Worm (Caenorhabditis elegans): ENCODE results near the gene sws-1.

sws-1 gene

DNA sequence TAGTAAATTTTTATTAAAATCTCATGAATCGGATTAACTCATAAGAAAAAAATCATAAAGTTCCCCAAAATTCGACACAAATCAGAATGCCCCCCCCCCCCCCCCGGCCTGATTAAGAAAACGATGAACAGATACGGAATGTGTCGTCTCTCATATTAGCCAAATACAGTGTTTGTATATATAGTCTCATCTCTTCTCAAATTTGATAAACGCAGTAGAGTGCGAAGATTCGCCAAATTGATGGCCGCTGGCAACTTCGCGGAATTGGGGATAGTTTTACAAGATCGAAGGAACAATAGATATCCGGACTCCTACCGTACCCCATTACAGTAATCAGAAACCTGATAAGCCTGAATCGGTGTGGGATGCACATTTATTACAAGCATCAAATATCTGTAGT is 43.7 kb downstream of the sws-1 start:
- TF ChIP-seq ref-1 (GFP tag; conservative IDR thresholded peaks at IDR 0.05) (no peak), flt-1 (GFP tag; IDR thresholded peaks at IDR 0.05) (no peak), cog-1 (tag; optimal IDR thresholded peaks at IDR 0.05) (no peak), T22C8.4 (GFP tag; IDR thresholded peaks at IDR 0.05) (no peak), tab-1 (GFP tag; IDR thresholded peaks at IDR 0.05) (no peak), ztf-23 (GFP tag; IDR thresholded peaks at IDR 0.05) (no peak), klf-2 (GFP tag; conservative IDR thresholded peaks at IDR 0.05) (no peak), ztf-29 (GFP tag; IDR thresholded peaks at IDR 0.05) (no peak), med-1 (GFP tag; optimal IDR thresholded peaks at IDR 0.05; ENCODE audit: insufficient read depth) (no peak)

ce11 chrV:18934539-18934938 is 46.7 kb downstream of the sws-1 start:
- TF ChIP-seq ztf-29 (GFP tag; IDR thresholded peaks at IDR 0.05) = no peak
- no peak for TF ChIP-seq T22C8.4 (GFP tag; IDR thresholded peaks at IDR 0.05)
- TF ChIP-seq med-1 (GFP tag; optimal IDR thresholded peaks at IDR 0.05; ENCODE audit: insufficient read depth) = no peak
- TF ChIP-seq ref-1 (GFP tag; conservative IDR thresholded peaks at IDR 0.05) = no peak
- TF ChIP-seq ztf-23 (GFP tag; IDR thresholded peaks at IDR 0.05) = no peak
- TF ChIP-seq tab-1 (GFP tag; IDR thresholded peaks at IDR 0.05) = no peak
- no peak for TF ChIP-seq flt-1 (GFP tag; IDR thresholded peaks at IDR 0.05)
- no peak for TF ChIP-seq klf-2 (GFP tag; conservative IDR thresholded peaks at IDR 0.05)
- no peak for TF ChIP-seq cog-1 (tag; optimal IDR thresholded peaks at IDR 0.05)

- TF ChIP-seq cog-1 (tag; optimal IDR thresholded peaks at IDR 0.05) (no peak), tab-1 (GFP tag; IDR thresholded peaks at IDR 0.05) (no peak), med-1 (GFP tag; optimal IDR thresholded peaks at IDR 0.05; ENCODE audit: insufficient read depth) (no peak), ztf-23 (GFP tag; IDR thresholded peaks at IDR 0.05) (no peak), ref-1 (GFP tag; conservative IDR thresholded peaks at IDR 0.05) (no peak), ztf-29 (GFP tag; IDR thresholded peaks at IDR 0.05) (no peak), klf-2 (GFP tag; conservative IDR thresholded peaks at IDR 0.05) (no peak), T22C8.4 (GFP tag; IDR thresholded peaks at IDR 0.05) (no peak), flt-1 (GFP tag; IDR thresholded peaks at IDR 0.05) (no peak)
These were observed 50.0 kb downstream of the sws-1 start, which contains the start of gene ptr-22 for ce11 chrV:18931279-18931678. TSS of gene ptr-22 (minus strand) at chrV:18931379.

DNA sequence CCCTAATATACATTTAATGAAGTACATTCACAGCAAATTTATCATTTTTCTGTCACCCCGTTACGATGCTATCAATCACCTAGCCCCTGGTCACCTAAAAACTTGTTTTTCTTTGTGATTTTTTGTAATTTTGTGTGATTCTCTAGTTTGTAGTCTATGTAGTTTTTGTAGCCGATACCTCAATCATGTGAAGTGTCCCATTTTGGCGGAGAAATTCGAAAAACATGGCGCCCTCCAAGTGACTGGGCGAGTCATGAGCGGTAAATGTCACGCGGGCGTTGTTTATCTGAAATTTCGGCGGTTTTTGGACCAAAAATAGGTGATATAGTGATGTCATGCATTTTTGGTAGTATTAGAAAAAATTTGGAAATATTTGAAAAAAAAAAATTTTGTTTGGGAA is 50.5 kb downstream of the sws-1 start:
- TF ChIP-seq ztf-29 (GFP tag; IDR thresholded peaks at IDR 0.05) (no peak), ref-1 (GFP tag; conservative IDR thresholded peaks at IDR 0.05) (no peak), ztf-23 (GFP tag; IDR thresholded peaks at IDR 0.05) (no peak), klf-2 (GFP tag; conservative IDR thresholded peaks at IDR 0.05) (no peak), T22C8.4 (GFP tag; IDR thresholded peaks at IDR 0.05) (no peak), cog-1 (tag; optimal IDR thresholded peaks at IDR 0.05) (no peak), med-1 (GFP tag; optimal IDR thresholded peaks at IDR 0.05; ENCODE audit: insufficient read depth) (no peak), tab-1 (GFP tag; IDR thresholded peaks at IDR 0.05) (no peak), flt-1 (GFP tag; IDR thresholded peaks at IDR 0.05) (no peak)

Measured in whole organism, midembryonic.